Worm (Caenorhabditis elegans) whole organism, L1 larva: ENCODE results near the gene ops-1.

Experiments used
- alr-1 ChIP-seq: fragments of 200-800 bp; sonication (Bioruptor generic); optimal IDR thresholded peaks from 2 replicates; lab custom pipeline; 2018; ENCODE audit warnings: borderline replicate concordance, mild to moderate bottlenecking, missing genetic modification characterization, missing compliant biosample characterization
- ceh-8 ChIP-seq: fragments of 200-800 bp; sonication (Bioruptor generic); optimal IDR thresholded peaks from 2 replicates; lab custom pipeline; 2018; ENCODE audit warnings: mild to moderate bottlenecking, missing genetic modification characterization, moderate library complexity, missing compliant biosample characterization
- ceh-82 ChIP-seq, 3 experiments: fragments of 150-350 bp in 1 of 3; sonication (generic microtip) in 2 of 3; optimal IDR thresholded peaks; 2 replicates each; lab custom pipeline; 2014 to 2017; ENCODE audit warnings: missing biosample characterization in 3 of 3, missing genetic modification characterization in 3 of 3
- dsc-1 ChIP-seq: sonication (generic microtip); optimal IDR thresholded peaks from 2 replicates; lab custom pipeline; 2016; ENCODE audit warnings: mild to moderate bottlenecking, missing genetic modification characterization, missing compliant biosample characterization
- efl-1 ChIP-seq, 4 experiments: fragments of 150-350 bp; optimal IDR thresholded peaks in 3 of 4; peaks in 1 of 4; 1 replicate in 1 of 4; 2 replicates in 3 of 4; lab custom pipeline; 2014; ENCODE audit warnings: missing biosample characterization in 2 of 4, missing genetic modification characterization in 2 of 4, missing genetic modification reagents in 2 of 4
- efl-3 ChIP-seq: fragments of 200-800 bp; sonication (Bioruptor generic); optimal IDR thresholded peaks from 2 replicates; lab custom pipeline; 2018; ENCODE audit warnings: mild to moderate bottlenecking, missing genetic modification characterization, missing compliant biosample characterization
- egl-13 ChIP-seq: sonication (generic microtip); optimal IDR thresholded peaks from 2 replicates; lab custom pipeline; 2016; ENCODE audit warnings: missing genotype, missing genetic modification reagents, missing genetic modification characterization, missing compliant biosample characterization
- elt-2 ChIP-seq: sonication (generic microtip); optimal IDR thresholded peaks from 2 replicates; lab custom pipeline; 2016; ENCODE audit warnings: missing genetic modification characterization, mild to moderate bottlenecking, inconsistent platforms, missing compliant biosample characterization, missing genetic modification reagents
- elt-3 ChIP-seq, 6 experiments: fragments of 150-350 bp in 1 of 6; sonication (generic microtip); optimal IDR thresholded peaks; 2 replicates each; lab custom pipeline; 2017 to 2018; ENCODE audit warnings: missing biosample characterization in 6 of 6, missing genetic modification characterization in 6 of 6, inconsistent platforms in 1 of 6
- fkh-8 ChIP-seq: sonication (generic microtip); optimal IDR thresholded peaks from 2 replicates; lab custom pipeline; 2016; ENCODE audit warnings: mild to moderate bottlenecking, missing genetic modification characterization, missing compliant biosample characterization
- fos-1 ChIP-seq: fragments of 150-350 bp; optimal IDR thresholded peaks from 2 replicates; lab custom pipeline; 2014; ENCODE audit warnings: missing biosample characterization, missing genetic modification characterization
- hpl-2 ChIP-seq: fragments of 150-350 bp; optimal IDR thresholded peaks from 2 replicates; lab custom pipeline; 2014; ENCODE audit warnings: missing biosample characterization, missing genetic modification reagents, missing genetic modification characterization
- isw-1 ChIP-seq: fragments of 200-800 bp; sonication (Bioruptor generic); IDR thresholded peaks from 2 replicates; pipeline ENCODE4 v1.3.6; 2022; ENCODE audit warnings: missing genetic modification characterization, missing compliant biosample characterization
- lin-39 ChIP-seq: fragments of 150-350 bp; optimal IDR thresholded peaks from 2 replicates; lab custom pipeline; 2014; ENCODE audit warnings: missing biosample characterization, missing genetic modification reagents, missing genetic modification characterization
- lir-3 ChIP-seq: sonication (generic microtip); optimal IDR thresholded peaks from 2 replicates; lab custom pipeline; 2016; ENCODE audit warnings: mild to moderate bottlenecking, missing genetic modification characterization, moderate library complexity, missing compliant biosample characterization; ENCODE audit not compliant: poor library complexity
- mdl-1 ChIP-seq, 2 experiments: fragments of 150-350 bp; optimal IDR thresholded peaks; 2 replicates each; lab custom pipeline; 2014 to 2017; ENCODE audit warnings: missing biosample characterization in 2 of 2, missing genetic modification characterization in 2 of 2, inconsistent platforms in 1 of 2
- nhr-11 ChIP-seq: fragments of 150-350 bp; optimal IDR thresholded peaks from 2 replicates; lab custom pipeline; 2014; ENCODE audit warnings: missing biosample characterization, missing genetic modification characterization
- nhr-19 ChIP-seq: fragments of 200-800 bp; sonication (Bioruptor generic); conservative IDR thresholded peaks from 2 replicates; pipeline ENCODE4 v1.3.6; 2022; ENCODE audit warnings: missing genetic modification characterization, missing compliant biosample characterization
- nhr-237 ChIP-seq: fragments of 150-350 bp; optimal IDR thresholded peaks from 2 replicates; lab custom pipeline; 2014; ENCODE audit warnings: missing biosample characterization, missing genetic modification characterization
- nhr-47 ChIP-seq: sonication (generic microtip); optimal IDR thresholded peaks from 2 replicates; lab custom pipeline; 2016; ENCODE audit warnings: mild to moderate bottlenecking, missing genetic modification characterization, moderate library complexity, missing compliant biosample characterization
- nhr-71 ChIP-seq: sonication (generic microtip); optimal IDR thresholded peaks from 2 replicates; lab custom pipeline; 2016; ENCODE audit warnings: mild to moderate bottlenecking, missing genetic modification characterization, moderate library complexity, missing compliant biosample characterization
- nhr-84 ChIP-seq: sonication (generic microtip); optimal IDR thresholded peaks from 2 replicates; lab custom pipeline; 2017; ENCODE audit warnings: missing biosample characterization, missing genetic modification characterization
- nhr-85 ChIP-seq: sonication (generic microtip); peaks from one replicate; lab custom pipeline; 2016; ENCODE audit warnings: missing genetic modification characterization, inconsistent platforms, missing compliant biosample characterization
- pag-3 ChIP-seq: sonication (generic microtip); optimal IDR thresholded peaks from 2 replicates; lab custom pipeline; 2017; ENCODE audit warnings: missing genetic modification characterization, mild to moderate bottlenecking, missing compliant biosample characterization, antibody characterized with exemption, borderline replicate concordance; ENCODE audit not compliant: insufficient read depth
- pqm-1 ChIP-seq: sonication (generic microtip); optimal IDR thresholded peaks from 3 replicates; lab custom pipeline; 2017; ENCODE audit warnings: missing biosample characterization, missing genetic modification characterization
- rnt-1 ChIP-seq: sonication (generic microtip); optimal IDR thresholded peaks from 2 replicates; lab custom pipeline; 2016; ENCODE audit warnings: mild to moderate bottlenecking, missing genetic modification characterization, moderate library complexity, missing compliant biosample characterization
- snpc-4 ChIP-seq: fragments of 150-350 bp; optimal IDR thresholded peaks from 2 replicates; lab custom pipeline; 2014; ENCODE audit warnings: missing biosample characterization, missing genetic modification characterization
- snu-23 ChIP-seq: sonication (generic microtip); optimal IDR thresholded peaks from 2 replicates; lab custom pipeline; 2016; ENCODE audit warnings: missing genetic modification characterization, missing compliant biosample characterization
- swsn-7 ChIP-seq: sonication (generic microtip); optimal IDR thresholded peaks from 2 replicates; lab custom pipeline; 2016; ENCODE audit warnings: missing genetic modification characterization, missing compliant biosample characterization
- tlp-1 ChIP-seq: fragments of 150-350 bp; optimal IDR thresholded peaks from 2 replicates; lab custom pipeline; 2014; ENCODE audit warnings: missing biosample characterization, missing genetic modification characterization
- unc-62 ChIP-seq: fragments of 150-350 bp; optimal IDR thresholded peaks from 2 replicates; lab custom pipeline; 2014; ENCODE audit warnings: missing biosample characterization, missing genetic modification reagents, missing genetic modification characterization
- vab-15 ChIP-seq: sonication (generic microtip); optimal IDR thresholded peaks from 2 replicates; lab custom pipeline; 2017; ENCODE audit warnings: missing genotype, mild to moderate bottlenecking, missing genetic modification characterization, missing compliant biosample characterization
- ztf-11 ChIP-seq, 2 experiments: sonication (generic microtip); optimal IDR thresholded peaks; 2 replicates each; lab custom pipeline; 2016 to 2017; ENCODE audit warnings: missing genetic modification characterization in 2 of 2, missing biosample characterization in 1 of 2, missing compliant biosample characterization in 1 of 2
- ztf-4 ChIP-seq: fragments of 150-350 bp; optimal IDR thresholded peaks from 2 replicates; lab custom pipeline; 2014; ENCODE audit warnings: missing biosample characterization, missing genetic modification characterization

ops-1 gene

DNA sequence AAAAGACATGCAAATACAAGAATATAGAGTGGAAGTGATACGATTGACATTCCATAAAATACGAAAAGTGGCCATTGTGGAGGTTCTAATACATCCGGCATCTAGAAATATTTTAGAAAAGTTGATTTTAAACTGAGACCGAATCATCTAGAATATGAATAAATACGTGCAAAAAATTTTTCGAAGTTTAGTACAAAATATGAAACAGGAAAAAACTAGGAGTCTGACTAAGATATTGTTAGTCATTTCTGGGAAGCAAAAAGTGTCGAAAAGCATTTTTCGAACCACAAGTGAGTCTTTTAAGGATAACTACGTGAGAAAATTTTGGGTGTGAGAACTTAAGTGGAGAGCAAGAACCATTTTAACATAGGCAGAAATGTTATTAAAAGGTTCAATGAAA is 2.0 kb downstream of the ops-1 start, which contains the start of gene srv-32:
Gene srv-32 (minus strand): TSS at position 101 of the 400 bp plus-strand sequence.
- TF ChIP-seq egl-13 (tag; lab: Kevin White, UChicago) = no peak
- no peak for TF ChIP-seq nhr-71 (tag; lab: Kevin White, UChicago)
- TF ChIP-seq efl-1 (optimal IDR thresholded peaks at IDR 0.05; lab: Kevin White, UChicago) = no peak
- no peak for TF ChIP-seq efl-1 (GFP tag; optimal IDR thresholded peaks at IDR 0.05 in 1 of 2; lab: Kevin White, UChicago)
- TF ChIP-seq mdl-1 (tag; optimal IDR thresholded peaks at IDR 0.05; lab: Kevin White, UChicago) = no peak
- no peak for TF ChIP-seq fos-1 (tag; lab: Kevin White, UChicago)
- no peak for TF ChIP-seq efl-3 (GFP tag; lab: Kevin White, UChicago)
- TF ChIP-seq lin-39 (tag; lab: Kevin White, UChicago) = no peak
- TF ChIP-seq ceh-8 (GFP tag; lab: Kevin White, UChicago) = no peak
- TF ChIP-seq, all 84 proteins: peak for 0

DNA sequence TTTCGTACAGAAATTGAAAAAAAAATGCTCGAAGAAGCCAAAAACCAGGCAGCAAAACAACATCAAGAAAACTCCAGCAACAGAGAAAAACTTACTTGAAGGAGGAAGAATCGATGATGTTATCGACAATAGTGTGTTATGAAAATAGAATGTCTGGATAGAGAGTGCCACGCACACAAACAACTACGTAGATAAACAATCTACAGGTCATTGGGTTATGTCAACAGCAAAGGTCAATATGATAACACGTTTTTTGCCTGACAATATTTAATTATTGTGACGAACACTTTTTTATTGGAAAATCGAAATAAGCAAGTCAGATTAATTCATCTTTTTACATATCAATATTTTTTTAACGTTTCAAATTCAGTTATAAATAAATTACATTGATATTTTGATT is 4.8 kb downstream of the ops-1 start, which contains the start of gene sams-5:
Gene sams-5 (minus strand): TSS at position 131 of the 400 bp plus-strand sequence.
- no peak for TF ChIP-seq rnt-1 (tag; lab: Kevin White, UChicago)
- no peak for TF ChIP-seq nhr-85 (tag; lab: Kevin White, UChicago)
- no peak for TF ChIP-seq pqm-1 (tag; lab: Kevin White, UChicago)
- TF ChIP-seq elt-3 (tag; optimal IDR thresholded peaks at IDR 0.05; lab: Kevin White, UChicago) = no peak
- TF ChIP-seq snu-23 = no peak
- no peak for TF ChIP-seq nhr-84 (tag; lab: Kevin White, UChicago)
- TF ChIP-seq ztf-4 = no peak
- no peak for TF ChIP-seq nhr-47 (tag; lab: Kevin White, UChicago)
- no peak for TF ChIP-seq ceh-82 (tag; optimal IDR thresholded peaks at IDR 0.05; lab: Kevin White, UChicago)
- TF ChIP-seq egl-13 (tag; lab: Kevin White, UChicago) = no peak
- no peak for TF ChIP-seq vab-15 (tag; lab: Kevin White, UChicago)
- TF ChIP-seq pag-3 (tag; lab: Kevin White, UChicago) = no peak
- no peak for TF ChIP-seq nhr-11

DNA sequence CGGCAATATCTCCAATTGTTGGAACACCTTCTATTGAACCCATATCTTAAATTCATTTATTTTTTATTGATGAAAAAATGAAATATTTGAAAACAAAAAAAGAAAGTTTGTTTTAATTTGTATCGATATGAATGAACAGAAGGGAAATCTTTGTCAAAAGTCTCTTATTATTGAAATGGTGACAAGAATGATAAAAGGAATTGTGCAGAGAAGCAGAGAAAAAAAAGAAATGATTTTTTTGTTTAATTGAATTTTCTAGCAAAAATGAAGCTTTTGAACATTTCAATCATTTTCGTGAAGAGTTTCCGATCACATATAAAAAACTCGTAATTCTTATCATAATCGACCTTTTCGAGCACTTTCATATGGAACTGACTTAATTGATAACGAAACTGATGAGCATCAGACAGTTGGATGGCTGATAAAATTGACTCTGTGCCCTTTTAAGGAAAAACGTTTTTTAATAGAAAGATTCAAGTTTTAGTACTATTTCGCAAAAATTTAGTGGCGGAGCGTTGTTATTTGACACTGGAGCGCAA is 8.4 kb downstream of the ops-1 start, which contains the start of the genes aat-4 and T13A10.1:
Gene aat-4 (minus strand): TSS at position 51 of the 539 bp plus-strand sequence.
Gene T13A10.1 (plus strand): TSS at position 411 of the 539 bp plus-strand sequence.
- TF ChIP-seq ztf-11 (tag; optimal IDR thresholded peaks at IDR 0.05; lab: Kevin White, UChicago) = no peak
- no peak for TF ChIP-seq dsc-1 (tag; lab: Kevin White, UChicago)
- TF ChIP-seq fkh-8 (tag; lab: Kevin White, UChicago) = no peak
- peak; percentile 65 for TF ChIP-seq pqm-1 (tag; lab: Kevin White, UChicago)
- no peak for TF ChIP-seq alr-1 (tag; lab: Kevin White, UChicago)
- no peak for TF ChIP-seq swsn-7
- TF ChIP-seq unc-62 = no peak
- TF ChIP-seq efl-1 (optimal IDR thresholded peaks at IDR 0.05; lab: Kevin White, UChicago) = no peak
- TF ChIP-seq efl-1 (GFP tag; optimal IDR thresholded peaks at IDR 0.05 in 1 of 2; lab: Kevin White, UChicago) = no peak
- TF ChIP-seq nhr-19 = no peak
- TF ChIP-seq nhr-47 (tag; lab: Kevin White, UChicago) = no peak
- TF ChIP-seq hpl-2 (GFP tag; lab: Kevin White, UChicago) = no peak
- no peak for TF ChIP-seq egl-13 (tag; lab: Kevin White, UChicago)
- TF ChIP-seq tlp-1 (tag; lab: Kevin White, UChicago) = peak; percentile 39
- no peak for TF ChIP-seq nhr-237 (tag; lab: Kevin White, UChicago)
- no peak for TF ChIP-seq snpc-4 (tag; lab: Kevin White, UChicago)
- no peak for TF ChIP-seq ztf-4
- TF ChIP-seq elt-2 (tag; lab: Kevin White, UChicago) = peak; percentile 55

DNA sequence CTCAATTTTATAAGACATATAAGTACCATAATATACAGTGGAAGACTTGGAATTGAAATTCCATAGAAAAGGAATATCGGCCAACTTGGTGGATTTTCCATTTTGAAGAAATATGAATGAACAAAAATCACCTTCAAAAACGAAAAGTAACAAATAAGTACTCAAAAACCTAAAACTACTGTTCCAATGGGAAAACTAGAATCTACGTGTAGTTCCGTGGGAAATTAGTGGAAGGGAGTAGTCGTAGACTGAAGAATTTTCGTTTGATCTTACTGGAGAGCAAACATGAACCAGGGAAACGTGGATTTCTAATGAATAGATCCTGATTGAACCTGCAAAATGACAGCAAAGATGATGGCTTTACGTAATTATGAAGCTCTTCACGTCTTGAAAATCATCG is 12.3 kb downstream of the ops-1 start, which contains the start of gene srv-31:
Gene srv-31 (minus strand): TSS at position 101 of the 400 bp plus-strand sequence.
- TF ChIP-seq isw-1 (GFP tag; lab: Robert Waterston, UW) (no peak), lir-3 (tag; lab: Kevin White, UChicago) (no peak)
- TF ChIP-seq, all 84 proteins: peak for 0
